Worm (Caenorhabditis elegans) whole organism, L4 larva: Measurements from ENCODE around the gene clec-52.

Source experiments
- F49E8.2 ChIP-seq: sonication (generic microtip); optimal IDR thresholded peaks from 2 replicates; lab custom pipeline; 2016; ENCODE audit warnings: missing compliant biosample characterization, mild to moderate bottlenecking, missing genetic modification characterization, borderline replicate concordance
- T20F7.1 ChIP-seq: fragments of 200-800 bp; sonication (Bioruptor generic); optimal IDR thresholded peaks from 2 replicates; lab custom pipeline; 2018; ENCODE audit warnings: mild to moderate bottlenecking, missing genetic modification characterization, missing compliant biosample characterization
- T26A8.4 ChIP-seq: fragments of 200-800 bp; sonication (Bioruptor generic); IDR thresholded peaks from 2 replicates; pipeline ENCODE4 v1.3.6; 2022; ENCODE audit warnings: missing genetic modification characterization, missing compliant biosample characterization
- ZK546.5 ChIP-seq, 2 experiments: sonication (generic microtip); optimal IDR thresholded peaks; 2 replicates each; lab custom pipeline; 2017; ENCODE audit warnings: missing biosample characterization in 2 of 2, missing genetic modification characterization in 2 of 2
- aha-1 ChIP-seq: fragments of 150-350 bp; peaks from one replicate; lab custom pipeline; 2014; ENCODE audit warnings: missing biosample characterization, missing genetic modification characterization
- ceh-32 ChIP-seq: sonication (generic microtip); optimal IDR thresholded peaks from 2 replicates; lab custom pipeline; 2016; ENCODE audit warnings: mild to moderate bottlenecking, missing genetic modification characterization, missing compliant biosample characterization; ENCODE audit not compliant: poor library complexity
- ces-1 ChIP-seq: fragments of 150-350 bp; sonication (generic microtip); optimal IDR thresholded peaks from 4 replicates; lab custom pipeline; 2014; ENCODE audit warnings: missing biosample characterization, missing genetic modification reagents, missing genetic modification characterization
- ctbp-1 ChIP-seq: fragments of 200-800 bp; sonication (Bioruptor generic); IDR thresholded peaks from 2 replicates; pipeline ENCODE4 v1.3.6; 2022; ENCODE audit warnings: missing genetic modification reagents, missing genetic modification characterization, missing compliant biosample characterization
- daf-16 ChIP-seq, 3 experiments: sonication (generic microtip); optimal IDR thresholded peaks; 2 replicates each; lab custom pipeline; 2016 to 2017; ENCODE audit warnings: missing genetic modification characterization in 3 of 3, missing genetic modification reagents in 3 of 3, mild to moderate bottlenecking in 2 of 3, missing compliant biosample characterization in 2 of 3, missing biosample characterization in 1 of 3, moderate library complexity in 1 of 3
- dpl-1 ChIP-seq: fragments of 150-350 bp; optimal IDR thresholded peaks from 2 replicates; lab custom pipeline; 2014; ENCODE audit warnings: missing biosample characterization, missing genetic modification reagents, missing genetic modification characterization
- dve-1 ChIP-seq: sonication (generic microtip); optimal IDR thresholded peaks from 2 replicates; lab custom pipeline; 2017; ENCODE audit warnings: antibody characterized with exemption, mild to moderate bottlenecking, missing genetic modification characterization, missing compliant biosample characterization; ENCODE audit not compliant: insufficient read depth
- hif-1 ChIP-seq, 2 experiments: sonication (generic microtip); optimal IDR thresholded peaks; 2 replicates each; lab custom pipeline; 2016 to 2017; ENCODE audit warnings: missing compliant biosample characterization in 2 of 2, missing genetic modification characterization in 2 of 2, missing genetic modification reagents in 2 of 2, missing genotype in 2 of 2, mild to moderate bottlenecking in 1 of 2
- hlh-11 ChIP-seq: fragments of 200-800 bp; sonication (Bioruptor generic); optimal IDR thresholded peaks from 2 replicates; lab custom pipeline; 2018; ENCODE audit warnings: mild to moderate bottlenecking, missing genetic modification characterization, missing compliant biosample characterization
- hlh-30 ChIP-seq: sonication (generic microtip); optimal IDR thresholded peaks from 2 replicates; lab custom pipeline; 2017; ENCODE audit warnings: antibody characterized with exemption, mild to moderate bottlenecking, missing genetic modification characterization, missing compliant biosample characterization; ENCODE audit not compliant: insufficient read depth
- jun-1 ChIP-seq: fragments of 150-350 bp; optimal IDR thresholded peaks from 2 replicates; lab custom pipeline; 2014; ENCODE audit warnings: missing biosample characterization, missing genetic modification reagents, missing genetic modification characterization
- lin-15B ChIP-seq: fragments of 150-350 bp; sonication (generic microtip); optimal IDR thresholded peaks from 3 replicates; lab custom pipeline; 2014; ENCODE audit warnings: missing biosample characterization, missing genetic modification characterization
- lin-38 ChIP-seq: fragments of 200-800 bp; sonication (Bioruptor generic); IDR thresholded peaks from 2 replicates; pipeline ENCODE4 v1.3.6; 2022; ENCODE audit warnings: missing genetic modification reagents, missing genetic modification characterization, missing compliant biosample characterization
- lin-39 ChIP-seq: fragments of 150-350 bp; optimal IDR thresholded peaks from 2 replicates; lab custom pipeline; 2014; ENCODE audit warnings: missing biosample characterization, missing genetic modification reagents, missing genetic modification characterization
- nhr-237 ChIP-seq: sonication (generic microtip); optimal IDR thresholded peaks from 2 replicates; lab custom pipeline; 2017; ENCODE audit warnings: missing biosample characterization, missing genetic modification characterization
- nhr-25 ChIP-seq: sonication (generic microtip); optimal IDR thresholded peaks from 2 replicates; lab custom pipeline; 2017; ENCODE audit warnings: missing genetic modification characterization, mild to moderate bottlenecking, missing compliant biosample characterization, antibody characterized with exemption, moderate library complexity, borderline replicate concordance; ENCODE audit not compliant: insufficient read depth
- nhr-41 ChIP-seq: fragments of 200-800 bp; sonication (Bioruptor generic); IDR thresholded peaks from 2 replicates; pipeline ENCODE4 v1.3.6; 2022; ENCODE audit warnings: missing genetic modification reagents, missing genetic modification characterization, missing compliant biosample characterization
- nhr-76 ChIP-seq: fragments of 150-350 bp; optimal IDR thresholded peaks from 2 replicates; lab custom pipeline; 2014; ENCODE audit warnings: missing biosample characterization, missing genetic modification characterization
- pha-4 ChIP-seq, 2 experiments: fragments of 150-350 bp in 1 of 2; fragments of 200-800 bp in 1 of 2; sonication (Bioruptor generic) in 1 of 2; IDR thresholded peaks in 1 of 2; optimal IDR thresholded peaks in 1 of 2; 2 replicates each; pipeline versions ENCODE4 v1.3.6 to Lab custom; 2014 to 2022; ENCODE audit warnings: missing genetic modification characterization in 2 of 2, missing genetic modification reagents in 2 of 2, missing biosample characterization in 1 of 2, missing compliant biosample characterization in 1 of 2
- php-3 ChIP-seq: fragments of 200-800 bp; sonication (Bioruptor generic); IDR thresholded peaks from 2 replicates; pipeline ENCODE4 v1.3.6; 2022; ENCODE audit warnings: missing genetic modification reagents, missing genetic modification characterization, missing compliant biosample characterization
- set-16 ChIP-seq: fragments of 200-800 bp; sonication (Bioruptor generic); IDR thresholded peaks from 2 replicates; pipeline ENCODE4 v1.3.6; 2022; ENCODE audit warnings: missing genetic modification reagents, missing genetic modification characterization, missing compliant biosample characterization
- tra-1 ChIP-seq: fragments of 200-800 bp; sonication (Bioruptor generic); IDR thresholded peaks from 2 replicates; pipeline ENCODE4 v1.3.6; 2022; ENCODE audit warnings: missing genetic modification reagents, missing genetic modification characterization, missing compliant biosample characterization
- unc-130 ChIP-seq: sonication (generic microtip); optimal IDR thresholded peaks from 2 replicates; lab custom pipeline; 2016; ENCODE audit warnings: missing genetic modification reagents, missing genetic modification characterization, missing compliant biosample characterization
- unc-39 ChIP-seq: sonication (generic microtip); optimal IDR thresholded peaks from 2 replicates; lab custom pipeline; 2017; ENCODE audit warnings: missing biosample characterization, missing genetic modification characterization
- unc-62 ChIP-seq, 3 experiments: fragments of 150-350 bp in 1 of 3; sonication (generic microtip); optimal IDR thresholded peaks in 2 of 3; peaks in 1 of 3; 1 replicate in 1 of 3; 2 replicates in 2 of 3; lab custom pipeline; 2014 to 2017; ENCODE audit warnings: missing biosample characterization in 3 of 3, missing genetic modification characterization in 3 of 3, missing genetic modification reagents in 3 of 3, missing genotype in 1 of 3
- zag-1 ChIP-seq: fragments of 150-350 bp; optimal IDR thresholded peaks from 2 replicates; lab custom pipeline; 2014; ENCODE audit warnings: missing biosample characterization, missing genetic modification characterization
- zfp-2 ChIP-seq: sonication (generic microtip); optimal IDR thresholded peaks from 2 replicates; lab custom pipeline; 2016; ENCODE audit warnings: mild to moderate bottlenecking, missing genetic modification characterization, missing compliant biosample characterization
- zfp-3 ChIP-seq: fragments of 200-800 bp; sonication (Bioruptor generic); conservative IDR thresholded peaks from 2 replicates; pipeline ENCODE4 v1.3.6; 2022; ENCODE audit warnings: missing genetic modification reagents, missing genetic modification characterization, missing compliant biosample characterization

The clec-52 gene

ce11 chrIV:8199274-8199673 lies 30.7 kb upstream of the clec-52 start:
- TF ChIP-seq lin-15B (tag; lab: Kevin White, UChicago) (no peak), daf-16 (GFP tag; optimal IDR thresholded peaks at IDR 0.05; lab: Kevin White, UChicago) (no peak), daf-16 (tag; optimal IDR thresholded peaks at IDR 0.05; lab: Kevin White, UChicago) (no peak), nhr-25 (tag; lab: Kevin White, UChicago) (no peak), unc-62 (GFP tag; optimal IDR thresholded peaks at IDR 0.05 in 1 of 2; lab: Kevin White, UChicago) (peak in 1 of 2 experiments; percentile 86), unc-62 (tag; optimal IDR thresholded peaks at IDR 0.05; lab: Kevin White, UChicago) (no peak)

- TF ChIP-seq T26A8.4 (no peak), hlh-11 (tag; lab: Kevin White, UChicago) (no peak), T20F7.1 (GFP tag; lab: Kevin White, UChicago) (no peak), php-3 (GFP tag; lab: Robert Waterston, UW) (no peak), dpl-1 (GFP tag; lab: Kevin White, UChicago) (no peak), tra-1 (GFP tag; lab: Robert Waterston, UW) (no peak), ctbp-1 (GFP tag; lab: Robert Waterston, UW) (no peak), zfp-3 (GFP tag; lab: Robert Waterston, UW) (no peak), F49E8.2 (tag; lab: Kevin White, UChicago) (no peak), ces-1 (no peak), nhr-76 (tag; lab: Kevin White, UChicago) (no peak), nhr-237 (tag; lab: Kevin White, UChicago) (no peak), dve-1 (tag; lab: Kevin White, UChicago) (no peak), lin-39 (tag; lab: Kevin White, UChicago) (no peak), zag-1 (tag; lab: Kevin White, UChicago) (no peak), nhr-41 (GFP tag; lab: Robert Waterston, UW) (no peak), ceh-32 (no peak), lin-38 (no peak), jun-1 (tag; lab: Kevin White, UChicago) (no peak), ZK546.5 (tag; optimal IDR thresholded peaks at IDR 0.05; lab: Kevin White, UChicago) (no peak)
- TF ChIP-seq, all 104 proteins: peak for 0
Measured at ce11 chrIV:8198851-8199250, 30.3 kb upstream of the clec-52 start, which contains the start of gene wsp-1. TSS of gene wsp-1 (minus strand) at chrIV:8198951.

ce11 chrIV:8192878-8193277 lies 24.3 kb upstream of the clec-52 start:
- no peak for TF ChIP-seq hlh-30
- peak; percentile 45 for TF ChIP-seq aha-1 (tag; lab: Kevin White, UChicago)
- peak; percentile 66 for TF ChIP-seq set-16 (GFP tag; lab: Robert Waterston, UW)

- TF ChIP-seq unc-62 (GFP tag; optimal IDR thresholded peaks at IDR 0.05 in 1 of 2; lab: Kevin White, UChicago), result peak in 1 of 2 experiments; percentile 6
- no peak for TF ChIP-seq unc-62 (tag; optimal IDR thresholded peaks at IDR 0.05; lab: Kevin White, UChicago)
- TF ChIP-seq ces-1, result no peak
- TF ChIP-seq hif-1 (tag; optimal IDR thresholded peaks at IDR 0.05; lab: Kevin White, UChicago), result no peak
- 0 out of 2 replicates have a peak, but pooled peaks have one; percentile 8 for TF ChIP-seq pha-4 (GFP tag; IDR thresholded peaks at IDR 0.05; lab: Robert Waterston, UW)
- no peak for TF ChIP-seq pha-4 (tag; optimal IDR thresholded peaks at IDR 0.05; lab: Kevin White, UChicago)
- no peak for TF ChIP-seq nhr-76 (tag; lab: Kevin White, UChicago)
- no peak for TF ChIP-seq unc-130 (GFP tag; lab: Kevin White, UChicago)
- no peak for TF ChIP-seq zfp-2
- TF ChIP-seq unc-39 (tag; lab: Kevin White, UChicago), result no peak
- peak; percentile 95 for TF ChIP-seq set-16 (GFP tag; lab: Robert Waterston, UW)
Measured at ce11 chrIV:8189667-8190066, 21.1 kb upstream of the clec-52 start.
